Worm (Caenorhabditis elegans) whole organism, young adult: ENCODE data around the gene C17A2.7.

ENCODE experiments used
- B0035.1 ChIP-seq: sonication (generic microtip); optimal IDR thresholded peaks from 2 replicates; lab custom pipeline; 2016; ENCODE audit warnings: missing genetic modification characterization, mild to moderate bottlenecking, missing compliant biosample characterization, missing genotype, missing genetic modification reagents
- B0261.1 ChIP-seq: sonication (generic microtip); optimal IDR thresholded peaks from 2 replicates; lab custom pipeline; 2016; ENCODE audit warnings: mild to moderate bottlenecking, missing genetic modification characterization, moderate library complexity, missing compliant biosample characterization
- C17E4.6 ChIP-seq: fragments of 200-800 bp; sonication (Bioruptor generic); IDR thresholded peaks from 2 replicates; pipeline ENCODE4 v1.3.6; 2022; ENCODE audit warnings: missing genetic modification reagents, missing genetic modification characterization, missing compliant biosample characterization
- F10E7.11 ChIP-seq: sonication (generic microtip); optimal IDR thresholded peaks from 2 replicates; lab custom pipeline; 2017; ENCODE audit warnings: mild to moderate bottlenecking, missing genetic modification characterization, moderate library complexity, missing compliant biosample characterization
- F37B4.10 ChIP-seq: fragments of 200-800 bp; sonication (Bioruptor generic); IDR thresholded peaks from 2 replicates; pipeline ENCODE4 v1.3.6; 2022; ENCODE audit warnings: missing genetic modification characterization, missing compliant biosample characterization
- F52B5.7 ChIP-seq: sonication (generic microtip); optimal IDR thresholded peaks from 2 replicates; lab custom pipeline; 2016; ENCODE audit warnings: mild to moderate bottlenecking, missing genetic modification characterization, missing compliant biosample characterization
- F55B11.4 ChIP-seq: sonication (generic microtip); optimal IDR thresholded peaks from 2 replicates; lab custom pipeline; 2016; ENCODE audit warnings: missing compliant biosample characterization, missing genetic modification characterization, borderline replicate concordance; ENCODE audit not compliant: insufficient read depth
- F57A8.1 ChIP-seq: fragments of 200-800 bp; sonication (Bioruptor generic); optimal IDR thresholded peaks from 2 replicates; lab custom pipeline; 2018; ENCODE audit warnings: mild to moderate bottlenecking, missing genetic modification characterization, moderate library complexity, missing compliant biosample characterization
- K11D2.4 ChIP-seq: fragments of 200-800 bp; sonication (Bioruptor generic); IDR thresholded peaks from 2 replicates; pipeline ENCODE4 v1.3.6; 2022; ENCODE audit warnings: missing genetic modification reagents, missing genetic modification characterization, missing compliant biosample characterization
- K12H6.12 ChIP-seq: fragments of 200-800 bp; sonication (Bioruptor generic); optimal IDR thresholded peaks from 2 replicates; lab custom pipeline; 2018; ENCODE audit warnings: mild to moderate bottlenecking, missing genetic modification characterization, missing compliant biosample characterization
- T07F8.4 ChIP-seq: sonication (generic microtip); optimal IDR thresholded peaks from 2 replicates; lab custom pipeline; 2016; ENCODE audit warnings: mild to moderate bottlenecking, missing genetic modification characterization, moderate library complexity, missing compliant biosample characterization
- T26A5.8 ChIP-seq: sonication (generic microtip); optimal IDR thresholded peaks from 2 replicates; lab custom pipeline; 2016; ENCODE audit warnings: missing genetic modification characterization, missing compliant biosample characterization
- aptf-2 ChIP-seq: fragments of 200-800 bp; sonication (Bioruptor generic); conservative IDR thresholded peaks from 2 replicates; pipeline ENCODE4 v1.3.6; 2022; ENCODE audit warnings: missing genetic modification reagents, missing genetic modification characterization, missing compliant biosample characterization
- athp-1 ChIP-seq: sonication (generic microtip); optimal IDR thresholded peaks from 2 replicates; lab custom pipeline; 2017; ENCODE audit warnings: mild to moderate bottlenecking, missing genetic modification characterization, missing compliant biosample characterization
- attf-6 ChIP-seq: fragments of 200-800 bp; sonication (Bioruptor generic); IDR thresholded peaks from 2 replicates; pipeline ENCODE4 v1.3.6; 2022; ENCODE audit warnings: missing genetic modification reagents, missing genetic modification characterization, missing compliant biosample characterization
- cebp-1 ChIP-seq, 2 experiments: fragments of 200-800 bp in 1 of 2; sonication (Bioruptor generic) in 1 of 2; sonication (generic microtip) in 1 of 2; IDR thresholded peaks in 1 of 2; optimal IDR thresholded peaks in 1 of 2; 2 replicates each; pipeline versions ENCODE4 v1.3.6 to Lab custom; 2017 to 2022; ENCODE audit warnings: missing compliant biosample characterization in 2 of 2, missing genetic modification characterization in 2 of 2, mild to moderate bottlenecking in 1 of 2, missing genetic modification reagents in 1 of 2, moderate library complexity in 1 of 2
- ceh-100 ChIP-seq: fragments of 200-800 bp; sonication (Bioruptor generic); IDR thresholded peaks from 2 replicates; pipeline ENCODE4 v1.3.6; 2022; ENCODE audit warnings: missing genetic modification reagents, missing genetic modification characterization, missing compliant biosample characterization
- chd-7 ChIP-seq: sonication (generic microtip); optimal IDR thresholded peaks from 2 replicates; lab custom pipeline; 2016; ENCODE audit warnings: mild to moderate bottlenecking, missing genetic modification characterization, moderate library complexity, missing compliant biosample characterization
- egl-18 ChIP-seq: fragments of 200-800 bp; sonication (Bioruptor generic); IDR thresholded peaks from 2 replicates; pipeline ENCODE4 v1.3.6; 2022; ENCODE audit warnings: missing genetic modification reagents, missing genetic modification characterization, missing compliant biosample characterization
- egrh-3 ChIP-seq: fragments of 200-800 bp; sonication (Bioruptor generic); IDR thresholded peaks from 2 replicates; pipeline ENCODE4 v1.3.6; 2022; ENCODE audit warnings: missing genetic modification reagents, missing genetic modification characterization, missing compliant biosample characterization
- ets-4 ChIP-seq: fragments of 200-800 bp; sonication (Bioruptor generic); optimal IDR thresholded peaks from 2 replicates; lab custom pipeline; 2018; ENCODE audit warnings: mild to moderate bottlenecking, missing genetic modification characterization, missing compliant biosample characterization
- lin-40 ChIP-seq: sonication (generic microtip); optimal IDR thresholded peaks from 2 replicates; lab custom pipeline; 2016; ENCODE audit warnings: missing genetic modification characterization, mild to moderate bottlenecking, missing compliant biosample characterization, missing genotype, missing genetic modification reagents
- lir-1 ChIP-seq: fragments of 200-800 bp; sonication (Bioruptor generic); conservative IDR thresholded peaks from 2 replicates; pipeline ENCODE4 v1.3.6; 2022; ENCODE audit warnings: missing genetic modification reagents, missing genetic modification characterization, missing compliant biosample characterization
- lsl-1 ChIP-seq: fragments of 200-800 bp; sonication (Bioruptor generic); optimal IDR thresholded peaks from 2 replicates; lab custom pipeline; 2018; ENCODE audit warnings: mild to moderate bottlenecking, missing genetic modification characterization, moderate library complexity, missing compliant biosample characterization
- madf-6 ChIP-seq: fragments of 200-800 bp; sonication (Bioruptor generic); IDR thresholded peaks from 2 replicates; pipeline ENCODE4 v1.3.6; 2022; ENCODE audit warnings: missing genetic modification reagents, missing genetic modification characterization, missing compliant biosample characterization
- nfya-2 ChIP-seq: fragments of 200-800 bp; sonication (Bioruptor generic); IDR thresholded peaks from 2 replicates; pipeline ENCODE4 v1.3.6; 2022; ENCODE audit warnings: missing genetic modification reagents, missing genetic modification characterization, missing compliant biosample characterization
- nhr-120 ChIP-seq: fragments of 200-800 bp; sonication (Bioruptor generic); IDR thresholded peaks from 2 replicates; pipeline ENCODE4 v1.3.6; 2022; ENCODE audit warnings: missing genetic modification characterization, missing compliant biosample characterization
- nhr-179 ChIP-seq: sonication (generic microtip); optimal IDR thresholded peaks from 2 replicates; lab custom pipeline; 2016; ENCODE audit warnings: mild to moderate bottlenecking, missing genetic modification characterization, missing compliant biosample characterization
- nhr-80 ChIP-seq: sonication (generic microtip); optimal IDR thresholded peaks from 2 replicates; lab custom pipeline; 2016; ENCODE audit warnings: missing genetic modification characterization, missing compliant biosample characterization
- rec-8 ChIP-seq, 2 experiments: sonication (generic microtip); optimal IDR thresholded peaks; 2 replicates each; lab custom pipeline; 2016; ENCODE audit warnings: mild to moderate bottlenecking in 2 of 2, missing genetic modification characterization in 2 of 2, missing genetic modification reagents in 2 of 2, missing genotype in 2 of 2, missing biosample characterization in 1 of 2, missing compliant biosample characterization in 1 of 2, moderate library complexity in 1 of 2
- sdz-38 ChIP-seq: sonication (generic microtip); optimal IDR thresholded peaks from 2 replicates; lab custom pipeline; 2016; ENCODE audit warnings: missing genotype, missing genetic modification characterization, missing compliant biosample characterization
- snpc-1.3 ChIP-seq: sonication (generic microtip); optimal IDR thresholded peaks from 2 replicates; lab custom pipeline; 2017; ENCODE audit warnings: missing genetic modification characterization, mild to moderate bottlenecking, missing compliant biosample characterization, antibody characterized with exemption, moderate library complexity, missing genotype, missing genetic modification reagents; ENCODE audit not compliant: insufficient read depth
- somi-1 ChIP-seq: fragments of 200-800 bp; sonication (Bioruptor generic); optimal IDR thresholded peaks from 2 replicates; lab custom pipeline; 2018; ENCODE audit warnings: mild to moderate bottlenecking, missing genetic modification characterization, missing compliant biosample characterization
- tbx-9 ChIP-seq: sonication (generic microtip); optimal IDR thresholded peaks from 2 replicates; lab custom pipeline; 2016; ENCODE audit warnings: borderline replicate concordance, missing genetic modification characterization, inconsistent platforms, missing compliant biosample characterization
- xnd-1 ChIP-seq: sonication (generic microtip); optimal IDR thresholded peaks from 2 replicates; lab custom pipeline; 2016; ENCODE audit warnings: missing genotype, missing genetic modification reagents, missing genetic modification characterization, missing compliant biosample characterization
- zim-3 ChIP-seq: sonication (generic microtip); optimal IDR thresholded peaks from 2 replicates; lab custom pipeline; 2017; ENCODE audit warnings: mild to moderate bottlenecking, missing genetic modification characterization, moderate library complexity, missing compliant biosample characterization
- ztf-3 ChIP-seq: fragments of 200-800 bp; sonication (Bioruptor generic); optimal IDR thresholded peaks from 2 replicates; lab custom pipeline; 2018; ENCODE audit warnings: mild to moderate bottlenecking, missing genetic modification characterization, missing compliant biosample characterization

C17A2.7 gene

ce11 chrII:3860826-3861225 lies 17.6 kb upstream of the C17A2.7 start, which contains the start of gene oac-11:
TSS of gene oac-11 (minus strand) at chrII:3860926.
- TF ChIP-seq tbx-9 (tag; lab: Kevin White, UChicago) (no peak), snpc-1.3 (no peak), F57A8.1 (GFP tag; lab: Kevin White, UChicago) (no peak), F55B11.4 (tag; lab: Kevin White, UChicago) (no peak), rec-8 (tag; optimal IDR thresholded peaks at IDR 0.05; lab: Kevin White, UChicago) (no peak), madf-6 (GFP tag; lab: Robert Waterston, UW) (no peak), T07F8.4 (tag; lab: Kevin White, UChicago) (no peak), somi-1 (GFP tag; lab: Kevin White, UChicago) (no peak), nhr-80 (tag; lab: Kevin White, UChicago) (no peak), aptf-2 (no peak)
- TF ChIP-seq, all 124 proteins: peak for 0

- TF ChIP-seq F10E7.11 (tag; lab: Kevin White, UChicago) (no peak), nfya-2 (no peak), lir-1 (GFP tag; lab: Robert Waterston, UW) (no peak), lsl-1 (GFP tag; lab: Kevin White, UChicago) (no peak), sdz-38 (tag; lab: Kevin White, UChicago) (no peak), lin-40 (tag; lab: Kevin White, UChicago) (no peak), attf-6 (GFP tag; lab: Robert Waterston, UW) (no peak), F37B4.10 (GFP tag; lab: Robert Waterston, UW) (no peak), ets-4 (GFP tag; lab: Kevin White, UChicago) (no peak), F55B11.4 (tag; lab: Kevin White, UChicago) (no peak), chd-7 (no peak), athp-1 (no peak), nhr-179 (tag; lab: Kevin White, UChicago) (no peak)
- TF ChIP-seq, all 124 proteins: peak for 0
These were observed 9.4 kb upstream of the C17A2.7 start, which contains the start of gene nhr-257 for ce11 chrII:3852654-3853053. TSS of gene nhr-257 (plus strand) at chrII:3852954.

- TF ChIP-seq K11D2.4 (GFP tag; lab: Robert Waterston, UW) (no peak), egrh-3 (GFP tag; lab: Robert Waterston, UW) (no peak), F52B5.7 (tag; lab: Kevin White, UChicago) (no peak), cebp-1 (GFP tag; IDR thresholded peaks at IDR 0.05; lab: Robert Waterston, UW) (no peak), cebp-1 (tag; optimal IDR thresholded peaks at IDR 0.05; lab: Kevin White, UChicago) (no peak), C17E4.6 (GFP tag; lab: Robert Waterston, UW) (no peak), ztf-3 (GFP tag; lab: Kevin White, UChicago) (no peak), lin-40 (tag; lab: Kevin White, UChicago) (no peak), nhr-120 (GFP tag; lab: Robert Waterston, UW) (no peak), zim-3 (tag; lab: Kevin White, UChicago) (no peak), B0035.1 (tag; lab: Kevin White, UChicago) (no peak), xnd-1 (tag; lab: Kevin White, UChicago) (no peak), athp-1 (no peak)
These were observed 7.5 kb upstream of the C17A2.7 start, which contains the start of gene nhr-72 for ce11 chrII:3850655-3851054. TSS of gene nhr-72 (minus strand) at chrII:3850755.

- no peak for TF ChIP-seq B0261.1
- TF ChIP-seq egl-18 (GFP tag; lab: Robert Waterston, UW), result no peak
- no peak for TF ChIP-seq ceh-100
- no peak for TF ChIP-seq cebp-1 (GFP tag; IDR thresholded peaks at IDR 0.05; lab: Robert Waterston, UW)
- TF ChIP-seq cebp-1 (tag; optimal IDR thresholded peaks at IDR 0.05; lab: Kevin White, UChicago), result no peak
- TF ChIP-seq T26A5.8, result no peak
- TF ChIP-seq K12H6.12, result no peak
These were observed 2.8 kb upstream of the C17A2.7 start, which contains the start of gene C17A2.2 for ce11 chrII:3846028-3846427. TSS of gene C17A2.2 (plus strand) at chrII:3846328.
